Fruit fly (Drosophila melanogaster) whole organism, pupa: ENCODE data around the gene CG46280.

Experiments
- CG15710 ChIP-seq: fragments of 200-800 bp; sonication (Bioruptor generic); optimal IDR thresholded peaks from 2 replicates; lab custom pipeline; 2018; ENCODE audit warnings: missing biosample characterization, mild to moderate bottlenecking, missing genetic modification characterization, moderate library complexity
- Pif1A ChIP-seq: fragments of 200-800 bp; sonication (Bioruptor generic); optimal IDR thresholded peaks from 3 replicates; lab custom pipeline; 2016; ENCODE audit warnings: missing biosample characterization, missing genetic modification characterization
- gl ChIP-seq: fragments of 200-800 bp; sonication (Bioruptor generic); optimal IDR thresholded peaks from 2 replicates; lab custom pipeline; 2018; ENCODE audit warnings: missing biosample characterization, mild to moderate bottlenecking, missing genetic modification characterization
- rn ChIP-seq: fragments of 200-800 bp; sonication (Bioruptor generic); IDR thresholded peaks from 2 replicates; pipeline ENCODE4 v1.3.6; 2022; ENCODE audit warnings: missing biosample characterization, missing genetic modification characterization

DNA sequence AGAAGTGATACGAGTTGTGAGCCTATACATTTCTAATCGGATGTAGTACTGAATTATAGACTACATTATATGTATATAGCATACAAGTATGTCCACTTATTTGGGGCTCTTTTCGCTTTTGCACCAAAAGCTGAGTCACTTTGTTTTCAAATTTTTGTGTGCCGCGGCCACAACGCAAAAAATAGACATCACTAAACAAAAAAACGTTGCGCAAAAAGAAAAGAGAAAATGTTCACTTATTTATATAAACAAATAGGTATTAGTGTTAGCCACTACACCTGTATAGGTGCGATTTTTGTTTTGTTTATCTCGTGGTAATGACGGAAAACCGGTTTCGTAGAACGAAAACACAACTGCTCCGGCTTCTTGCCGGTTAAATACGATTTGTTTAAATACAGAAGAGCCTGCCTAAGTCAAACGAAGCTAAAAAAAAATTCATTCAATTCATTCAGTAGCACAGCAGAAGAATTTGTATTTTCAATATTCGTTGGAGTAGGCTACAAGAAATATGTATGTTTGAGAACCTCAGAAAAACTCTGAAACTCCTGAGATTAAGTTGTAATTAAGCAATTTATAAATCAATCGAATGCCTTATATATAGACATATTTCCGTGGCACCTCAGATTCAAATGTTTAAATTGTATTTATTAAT, 47.4 kb downstream of the CG46280 start:
- TF ChIP-seq Pif1A (no peak), CG15710 (tag; lab: Kevin White, UChicago) (no peak), gl (tag; lab: Kevin White, UChicago) (no peak), rn (GFP tag; lab: Robert Waterston, UW) (no peak)
